Worm (Caenorhabditis elegans): ENCODE results near the gene inx-11.

Gene inx-11

DNA sequence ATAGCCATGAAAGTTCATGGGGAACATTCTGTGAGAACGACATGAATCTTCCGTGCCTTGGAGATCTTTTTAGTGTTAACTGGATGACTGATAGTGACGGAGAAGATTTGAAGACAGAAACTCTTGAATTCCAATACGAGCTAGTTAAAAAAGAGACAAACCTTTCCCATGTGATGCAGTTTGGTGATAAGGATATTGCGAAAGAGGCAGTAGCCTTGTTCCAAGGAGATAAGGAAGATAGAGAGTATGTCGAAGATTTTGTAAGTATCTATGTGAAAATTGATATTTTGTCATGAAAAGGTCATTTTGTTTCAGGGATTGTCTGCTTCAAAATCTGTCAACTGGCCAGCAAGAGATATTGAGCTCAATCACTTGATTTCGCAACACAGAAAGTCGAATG, 26.9 kb downstream of the inx-11 start:
- no peak for TF ChIP-seq elt-1 (tag; optimal IDR thresholded peaks at IDR 0.05; ENCODE audit: borderline replicate concordance, insufficient read depth)
- no peak for TF ChIP-seq nhr-28 (tag; optimal IDR thresholded peaks at IDR 0.05)
- TF ChIP-seq elt-3 (tag; optimal IDR thresholded peaks at IDR 0.05) = no peak
- no peak for TF ChIP-seq unc-120 (tag; optimal IDR thresholded peaks at IDR 0.05; ENCODE audit: poor library complexity, severe bottlenecking)
- TF ChIP-seq snpc-4 (tag; optimal IDR thresholded peaks at IDR 0.05) = no peak
- TF ChIP-seq ceh-39 (tag; optimal IDR thresholded peaks at IDR 0.05) = no peak
- no peak for TF ChIP-seq mls-2 (tag; optimal IDR thresholded peaks at IDR 0.05)
- no peak for TF ChIP-seq ztf-11 (tag; optimal IDR thresholded peaks at IDR 0.05)
- no peak for TF ChIP-seq sptf-1 (tag; optimal IDR thresholded peaks at IDR 0.05)
- no peak for TF ChIP-seq drap-1 (GFP tag; optimal IDR thresholded peaks at IDR 0.05)
- no peak for TF ChIP-seq cnd-1 (tag; optimal IDR thresholded peaks at IDR 0.05)
- TF ChIP-seq nhr-237 (tag; optimal IDR thresholded peaks at IDR 0.05) = no peak
- TF ChIP-seq nhr-12 (tag; optimal IDR thresholded peaks at IDR 0.05) = no peak

DNA sequence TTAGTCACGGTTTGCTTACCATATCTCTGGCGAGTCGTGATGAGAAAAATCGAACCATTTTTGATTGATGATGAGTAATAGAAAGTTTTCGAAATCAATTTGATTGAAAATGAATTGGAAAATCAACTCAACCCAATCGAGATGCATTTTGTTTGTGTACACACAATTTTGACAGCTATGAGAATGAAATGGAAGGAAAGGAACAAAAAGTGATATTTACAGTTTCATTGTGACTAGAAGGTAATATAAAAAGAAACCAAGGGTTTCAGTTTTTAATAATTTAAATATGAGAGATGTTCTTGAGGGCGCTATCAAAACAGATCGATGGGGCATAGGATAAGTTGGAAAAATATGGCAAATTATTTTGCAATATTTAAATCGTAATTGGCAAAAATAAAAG, 30.1 kb downstream of the inx-11 start, which contains the start of gene cal-1:
TSS of gene cal-1 (minus strand) at position 101 of the 400 bp plus-strand sequence.
- TF ChIP-seq nhr-237 (tag; optimal IDR thresholded peaks at IDR 0.05) = no peak
- TF ChIP-seq flh-1 (GFP tag; optimal IDR thresholded peaks at IDR 0.05) = no peak
- TF ChIP-seq cnd-1 (tag; optimal IDR thresholded peaks at IDR 0.05) = no peak
- no peak for TF ChIP-seq nhr-12 (tag; optimal IDR thresholded peaks at IDR 0.05)
- TF ChIP-seq ham-2 (GFP tag; optimal IDR thresholded peaks at IDR 0.05) = no peak
- TF ChIP-seq ces-1 (GFP tag; optimal IDR thresholded peaks at IDR 0.05) = no peak
- no peak for TF ChIP-seq sptf-1 (tag; optimal IDR thresholded peaks at IDR 0.05)
- TF ChIP-seq drap-1 (GFP tag; optimal IDR thresholded peaks at IDR 0.05) = no peak
- TF ChIP-seq hlh-1 (tag; optimal IDR thresholded peaks at IDR 0.05) = no peak
- no peak for TF ChIP-seq lin-13 (tag; optimal IDR thresholded peaks at IDR 0.05)
- no peak for TF ChIP-seq mls-2 (tag; optimal IDR thresholded peaks at IDR 0.05)
- no peak for TF ChIP-seq ceh-83 (GFP tag; optimal IDR thresholded peaks at IDR 0.05)
- TF ChIP-seq nhr-2 (tag; optimal IDR thresholded peaks at IDR 0.05) = no peak
- TF ChIP-seq elt-3 (tag; optimal IDR thresholded peaks at IDR 0.05) = no peak
- no peak for TF ChIP-seq bed-3 (GFP tag; optimal IDR thresholded peaks at IDR 0.05)
- TF ChIP-seq unc-120 (tag; optimal IDR thresholded peaks at IDR 0.05; ENCODE audit: poor library complexity, severe bottlenecking) = no peak

DNA sequence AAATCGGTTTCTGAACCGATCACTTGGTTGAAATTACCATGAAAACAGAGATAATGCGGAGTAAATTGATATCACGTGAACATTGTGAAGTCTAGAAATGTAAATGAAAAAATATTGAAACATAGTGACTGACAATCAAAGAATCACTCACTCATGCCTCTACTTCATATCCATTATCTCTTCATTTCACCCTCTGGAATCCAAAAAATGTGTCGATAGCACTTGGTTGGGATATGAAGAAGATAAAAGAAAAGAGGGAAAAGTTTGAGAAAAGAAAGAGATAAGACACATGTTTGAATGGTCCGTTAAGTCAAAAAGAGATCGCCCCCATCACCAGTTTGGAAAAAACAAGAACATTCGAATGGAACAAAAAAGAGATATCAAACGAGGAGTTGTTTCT, 30.7 kb downstream of the inx-11 start:
- TF ChIP-seq bed-3 (GFP tag; optimal IDR thresholded peaks at IDR 0.05) = no peak
- no peak for TF ChIP-seq sem-2 (GFP tag; optimal IDR thresholded peaks at IDR 0.05)
- no peak for TF ChIP-seq elt-1 (tag; optimal IDR thresholded peaks at IDR 0.05; ENCODE audit: borderline replicate concordance, insufficient read depth)
- TF ChIP-seq mab-5 (tag; optimal IDR thresholded peaks at IDR 0.05) = no peak
- no peak for TF ChIP-seq elt-3 (tag; optimal IDR thresholded peaks at IDR 0.05)
- no peak for TF ChIP-seq lin-13 (tag; optimal IDR thresholded peaks at IDR 0.05)
- TF ChIP-seq unc-62 (GFP tag; optimal IDR thresholded peaks at IDR 0.05) = peak; percentile 74
- no peak for TF ChIP-seq ces-1 (GFP tag; optimal IDR thresholded peaks at IDR 0.05)
- peak; percentile 70 for TF ChIP-seq unc-120 (tag; optimal IDR thresholded peaks at IDR 0.05; ENCODE audit: poor library complexity, severe bottlenecking)
- peak; percentile 47 for TF ChIP-seq hlh-1 (tag; optimal IDR thresholded peaks at IDR 0.05)
- no peak for TF ChIP-seq snpc-4 (tag; optimal IDR thresholded peaks at IDR 0.05)

DNA sequence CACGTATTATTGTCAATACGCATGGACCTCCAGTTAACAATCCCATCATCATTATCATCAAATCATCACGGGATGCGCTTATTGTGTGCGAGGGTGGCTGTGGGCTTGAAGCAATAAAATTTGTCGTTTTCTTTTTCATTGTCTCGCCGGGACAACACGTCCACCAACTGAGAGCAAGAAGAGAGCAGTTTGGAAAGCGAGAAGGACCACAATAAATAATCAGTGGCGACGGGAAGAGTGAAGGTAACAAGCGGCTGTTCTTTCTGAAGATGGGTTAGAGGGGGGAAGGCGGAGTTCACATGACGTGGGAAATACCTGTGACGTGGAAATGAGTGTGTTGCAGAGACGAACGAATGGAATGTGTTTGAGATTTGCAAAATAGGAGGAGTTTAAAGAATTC, 31.7 kb downstream of the inx-11 start:
- TF ChIP-seq mls-2 (tag; optimal IDR thresholded peaks at IDR 0.05) (no peak), nhr-76 (tag; optimal IDR thresholded peaks at IDR 0.05) (no peak), hlh-1 (tag; optimal IDR thresholded peaks at IDR 0.05) (peak; percentile 93), lin-13 (tag; optimal IDR thresholded peaks at IDR 0.05) (no peak), sptf-1 (tag; optimal IDR thresholded peaks at IDR 0.05) (no peak), ceh-83 (GFP tag; optimal IDR thresholded peaks at IDR 0.05) (no peak), pha-4 (tag; optimal IDR thresholded peaks at IDR 0.05) (no peak), ceh-43 (GFP tag; optimal IDR thresholded peaks at IDR 0.05) (no peak), zip-8 (tag; optimal IDR thresholded peaks at IDR 0.05) (no peak), tbx-8 (GFP tag; optimal IDR thresholded peaks at IDR 0.05) (no peak), unc-120 (tag; optimal IDR thresholded peaks at IDR 0.05; ENCODE audit: poor library complexity, severe bottlenecking) (peak; percentile 84), blmp-1 (tag; optimal IDR thresholded peaks at IDR 0.05) (no peak), elt-3 (tag; optimal IDR thresholded peaks at IDR 0.05) (no peak), elt-1 (tag; optimal IDR thresholded peaks at IDR 0.05; ENCODE audit: borderline replicate concordance, insufficient read depth) (no peak), lsy-2 (tag; optimal IDR thresholded peaks at IDR 0.05) (no peak), ces-1 (GFP tag; optimal IDR thresholded peaks at IDR 0.05) (no peak), unc-39 (tag; optimal IDR thresholded peaks at IDR 0.05) (no peak), mep-1 (tag; optimal IDR thresholded peaks at IDR 0.05) (no peak), ceh-39 (tag; optimal IDR thresholded peaks at IDR 0.05) (no peak), nhr-12 (tag; optimal IDR thresholded peaks at IDR 0.05) (no peak), unc-62 (GFP tag; optimal IDR thresholded peaks at IDR 0.05) (peak; percentile 79), nhr-2 (tag; optimal IDR thresholded peaks at IDR 0.05) (no peak), cnd-1 (tag; optimal IDR thresholded peaks at IDR 0.05) (no peak), nhr-237 (tag; optimal IDR thresholded peaks at IDR 0.05) (no peak)

Data from whole organism, mixed stage, embryonic.